Fruit fly (Drosophila melanogaster): ENCODE measurements around the gene CG43335.

CG43335 gene

DNA sequence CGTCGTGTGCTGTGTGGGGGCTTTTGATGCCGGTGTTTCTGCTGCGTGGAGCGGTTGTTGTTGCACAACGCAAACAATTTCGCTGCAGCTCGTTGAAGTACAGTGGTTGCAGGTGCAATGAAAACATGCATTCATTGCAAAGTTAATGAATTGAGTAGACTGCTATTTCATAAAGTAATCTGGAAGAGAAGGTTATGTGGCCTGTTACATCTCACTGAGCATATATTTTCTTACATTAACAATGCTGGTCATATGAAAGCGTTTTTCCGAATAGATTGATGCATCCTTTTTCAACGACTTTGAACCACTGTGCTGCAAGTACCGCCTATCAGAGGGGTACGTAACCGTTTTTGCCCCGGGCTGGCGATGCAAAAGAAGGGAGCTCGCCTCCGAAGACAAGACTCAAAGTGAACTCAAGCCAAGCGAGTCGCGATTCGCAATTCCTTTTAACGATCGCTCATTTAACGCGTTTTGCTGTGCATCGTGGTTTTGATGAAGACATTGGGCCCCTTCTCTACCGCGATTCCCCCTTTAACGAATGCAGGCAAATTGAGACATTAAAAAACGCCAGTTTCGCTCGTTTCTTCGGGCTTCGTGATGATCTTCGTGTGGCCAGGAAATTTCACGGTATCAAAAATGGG is 16.6 kb downstream of the CG43335 start (continued):
- TF ChIP-seq nau (GFP tag; optimal IDR thresholded peaks at IDR 0.05) (peak; percentile 10), CG11504 (tag; optimal IDR thresholded peaks at IDR 0.05) (peak; percentile 59), bcd (GFP tag; optimal IDR thresholded peaks at IDR 0.05) (peak; percentile 28), CG10462 (GFP tag; optimal IDR thresholded peaks at IDR 0.05) (no peak), Ravus (GFP tag; IDR thresholded peaks at IDR 0.05) (no peak), CG2678 (tag; optimal IDR thresholded peaks at IDR 0.05) (peak; percentile 36), tin (GFP tag; optimal IDR thresholded peaks at IDR 0.05) (peak; percentile 39), CG11093 (GFP tag; IDR thresholded peaks at IDR 0.05) (peak; percentile 41; the same call in 1 of the 3 replicates), zfh1 (GFP tag; IDR thresholded peaks at IDR 0.05) (peak; percentile 73; the same call in 2 of the 3 replicates), CG15696 (tag; optimal IDR thresholded peaks at IDR 0.05) (peak; percentile 77), CG7745 (tag; optimal IDR thresholded peaks at IDR 0.05) (no peak), CG17802 (tag; optimal IDR thresholded peaks at IDR 0.05) (peak; percentile 3), Oli (tag; optimal IDR thresholded peaks at IDR 0.05) (peak; percentile 33), kah (GFP tag; optimal IDR thresholded peaks at IDR 0.05) (no peak), CG10543 (GFP tag; optimal IDR thresholded peaks at IDR 0.05) (no peak), CG34422 (GFP tag; IDR thresholded peaks at IDR 0.05) (peak; percentile 42; the same call in 1 of the 3 replicates), slp2 (GFP tag; optimal IDR thresholded peaks at IDR 0.05) (no peak), CG5245 (GFP tag; optimal IDR thresholded peaks at IDR 0.05) (peak; percentile 51), hkb (optimal IDR thresholded peaks at IDR 0.05) (peak; percentile 50), hkb (GFP tag; IDR thresholded peaks at IDR 0.05) (peak; percentile 57; the same call in 1 of the 2 replicates), org-1 (GFP tag; optimal IDR thresholded peaks at IDR 0.05) (peak; percentile 28), Kr (GFP tag; optimal IDR thresholded peaks at IDR 0.05) (peak; percentile 27), ara (GFP tag; IDR thresholded peaks at IDR 0.05) (peak; percentile 70), CG17328 (GFP tag; IDR thresholded peaks at IDR 0.05) (peak; percentile 43; the same call in 1 of the 2 replicates), Six4 (GFP tag; optimal IDR thresholded peaks at IDR 0.05) (peak; percentile 60), CG9876 (GFP tag; optimal IDR thresholded peaks at IDR 0.05) (no peak), CG10431 (GFP tag; optimal IDR thresholded peaks at IDR 0.05) (no peak), Awh (GFP tag; IDR thresholded peaks at IDR 0.05) (peak; percentile 56; the same call in 1 of the 2 replicates), Scr (GFP tag; IDR thresholded peaks at IDR 0.05; ENCODE audit: partially characterized antibody) (no peak), Adf1 (GFP tag; IDR thresholded peaks at IDR 0.05) (no peak), CG1233 (GFP tag; optimal IDR thresholded peaks at IDR 0.05) (peak; percentile 4), peb (GFP tag; IDR thresholded peaks at IDR 0.05) (0 out of 2 replicates have a peak, but pooled peaks have one; percentile 41), CG2199 (GFP tag; IDR thresholded peaks at IDR 0.05) (peak; percentile 51; the same call in 1 of the 3 replicates), Antp (GFP tag; optimal IDR thresholded peaks at IDR 0.05) (peak; percentile 11), pum (GFP tag; optimal IDR thresholded peaks at IDR 0.05) (peak; percentile 61), ATbp (GFP tag; optimal IDR thresholded peaks at IDR 0.05) (peak; percentile 24), CG6689 (GFP tag; IDR thresholded peaks at IDR 0.05) (peak; percentile 58; the same call in 1 of the 2 replicates), CG10209 (GFP tag; optimal IDR thresholded peaks at IDR 0.05) (peak; percentile 8), pan (optimal IDR thresholded peaks at IDR 0.05) (no peak), pan (GFP tag; optimal IDR thresholded peaks at IDR 0.05 in 1 of 2, IDR thresholded peaks at IDR 0.05 in 1 of 2) (peak in 1 of 2 experiments; percentile 27), CG8944 (GFP tag; optimal IDR thresholded peaks at IDR 0.05) (peak; percentile 62), Pdp1 (GFP tag; optimal IDR thresholded peaks at IDR 0.05) (peak; percentile 52 to 74), Dip3 (GFP tag; optimal IDR thresholded peaks at IDR 0.05) (no peak), Chrac-16 (GFP tag; optimal IDR thresholded peaks at IDR 0.05) (peak; percentile 44), Xbp1 (GFP tag; optimal IDR thresholded peaks at IDR 0.05) (peak; percentile 12), lola (GFP tag; optimal IDR thresholded peaks at IDR 0.05) (peak in 1 of 3 experiments; percentile 47), CG14860 (GFP tag; IDR thresholded peaks at IDR 0.05; ENCODE audit: partially characterized antibody) (0 out of 3 replicates have a peak, but pooled peaks have one; percentile 17), B-H1 (GFP tag; IDR thresholded peaks at IDR 0.05) (no peak), prd (optimal IDR thresholded peaks at IDR 0.05) (no peak), prd (GFP tag; IDR thresholded peaks at IDR 0.05) (peak; percentile 77)
